Fruit fly (Drosophila melanogaster): ENCODE results near the gene Tm2.

The Tm2 gene

dm6 chr3R:15345198-15346017 is 35.4 kb downstream of the Tm2 start (continued):
- TF ChIP-seq Gsc (GFP tag; IDR thresholded peaks at IDR 0.05) (no peak), shn (GFP tag; optimal IDR thresholded peaks at IDR 0.05) (no peak), CG2199 (GFP tag; IDR thresholded peaks at IDR 0.05) (no peak), Ets65A (GFP tag) (no peak), CG8924 (tag; optimal IDR thresholded peaks at IDR 0.05) (no peak), CG16863 (GFP tag; optimal IDR thresholded peaks at IDR 0.05) (no peak), bbx (GFP tag; IDR thresholded peaks at IDR 0.05; ENCODE audit: partially characterized antibody) (no peak), CG34422 (GFP tag; IDR thresholded peaks at IDR 0.05) (no peak), Atf3 (GFP tag; optimal IDR thresholded peaks at IDR 0.05) (no peak), CG12104 (GFP tag; optimal IDR thresholded peaks at IDR 0.05) (no peak), CG3726 (GFP tag; IDR thresholded peaks at IDR 0.05) (no peak), usp (GFP tag; optimal IDR thresholded peaks at IDR 0.05) (no peak), bigmax (GFP tag; optimal IDR thresholded peaks at IDR 0.05) (no peak), onecut (GFP tag; IDR thresholded peaks at IDR 0.05) (no peak), bcd (GFP tag; optimal IDR thresholded peaks at IDR 0.05) (no peak), CG13775 (GFP tag; optimal IDR thresholded peaks at IDR 0.05) (no peak), zfh1 (GFP tag; IDR thresholded peaks at IDR 0.05) (no peak), en (GFP tag; optimal IDR thresholded peaks at IDR 0.05) (no peak), CG13123 (GFP tag; optimal IDR thresholded peaks at IDR 0.05) (no peak), Hr78 (GFP tag; optimal IDR thresholded peaks at IDR 0.05) (no peak), CG17328 (GFP tag; IDR thresholded peaks at IDR 0.05) (no peak), CG17829 (tag; optimal IDR thresholded peaks at IDR 0.05) (no peak), CG9437 (GFP tag; optimal IDR thresholded peaks at IDR 0.05) (no peak), sc (optimal IDR thresholded peaks at IDR 0.05) (no peak), sc (GFP tag; optimal IDR thresholded peaks at IDR 0.05) (no peak), dan (GFP tag; IDR thresholded peaks at IDR 0.05) (no peak), fu2 (GFP tag; optimal IDR thresholded peaks at IDR 0.05) (no peak), insv (GFP tag; optimal IDR thresholded peaks at IDR 0.05) (peak in 1 of 2 experiments; percentile 89), Xbp1 (GFP tag; optimal IDR thresholded peaks at IDR 0.05) (peak; percentile 51), Eip74EF (GFP tag; optimal IDR thresholded peaks at IDR 0.05) (no peak), CG1024 (GFP tag; IDR thresholded peaks at IDR 0.05) (no peak), CG17802 (tag; optimal IDR thresholded peaks at IDR 0.05) (no peak), psq (GFP tag; optimal IDR thresholded peaks at IDR 0.05) (no peak), cwo (GFP tag; optimal IDR thresholded peaks at IDR 0.05) (no peak), CG10366 (GFP tag; IDR thresholded peaks at IDR 0.05) (no peak), oc (tag; optimal IDR thresholded peaks at IDR 0.05) (no peak), CG8765 (GFP tag; IDR thresholded peaks at IDR 0.05) (no peak), CG11247 (GFP tag; IDR thresholded peaks at IDR 0.05) (no peak), CG2202 (tag; optimal IDR thresholded peaks at IDR 0.05) (no peak), yki (optimal IDR thresholded peaks at IDR 0.05) (no peak), lab (GFP tag; optimal IDR thresholded peaks at IDR 0.05) (no peak), sim (GFP tag; IDR thresholded peaks at IDR 0.05) (0 out of 2 replicates have a peak, but pooled peaks have one; percentile 7), Blimp-1 (GFP tag; optimal IDR thresholded peaks at IDR 0.05) (peak; percentile 98), CG6854 (GFP tag; optimal IDR thresholded peaks at IDR 0.05) (no peak), Bdp1 (GFP tag; optimal IDR thresholded peaks at IDR 0.05) (no peak), CG30431 (GFP tag; optimal IDR thresholded peaks at IDR 0.05) (no peak), jigr1 (GFP tag; IDR thresholded peaks at IDR 0.05) (no peak), cg (GFP tag; optimal IDR thresholded peaks at IDR 0.05) (peak; percentile 76), NK7.1 (GFP tag; optimal IDR thresholded peaks at IDR 0.05) (no peak), D (optimal IDR thresholded peaks at IDR 0.05) (no peak), D (GFP tag; optimal IDR thresholded peaks at IDR 0.05) (no peak)
